Worm (Caenorhabditis elegans) whole organism, midembryonic: ENCODE measurements around the gene tag-123.

Experiments
- T22C8.4 ChIP-seq: fragments of 200-800 bp; sonication (Bioruptor generic); IDR thresholded peaks from 2 replicates; pipeline ENCODE4 v1.3.6; 2022; ENCODE audit warnings: missing genetic modification characterization, missing compliant biosample characterization
- cog-1 ChIP-seq: sonication (generic microtip); optimal IDR thresholded peaks from 2 replicates; lab custom pipeline; 2016; ENCODE audit warnings: missing genetic modification characterization, missing compliant biosample characterization
- flt-1 ChIP-seq: fragments of 200-800 bp; sonication (Bioruptor generic); IDR thresholded peaks from 2 replicates; pipeline ENCODE4 v1.3.6; 2022; ENCODE audit warnings: missing genetic modification characterization, missing compliant biosample characterization
- klf-2 ChIP-seq: fragments of 200-800 bp; sonication (Bioruptor generic); conservative IDR thresholded peaks from 2 replicates; pipeline ENCODE4 v1.3.6; 2022; ENCODE audit warnings: missing genetic modification reagents, missing genetic modification characterization, missing compliant biosample characterization
- med-1 ChIP-seq: sonication (generic microtip); optimal IDR thresholded peaks from 2 replicates; lab custom pipeline; 2017; ENCODE audit warnings: missing genetic modification characterization, mild to moderate bottlenecking, missing compliant biosample characterization, antibody characterized with exemption, missing genetic modification reagents; ENCODE audit not compliant: insufficient read depth
- ref-1 ChIP-seq: fragments of 200-800 bp; sonication (Bioruptor generic); conservative IDR thresholded peaks from 2 replicates; pipeline ENCODE4 v1.3.6; 2022; ENCODE audit warnings: missing genetic modification reagents, missing genetic modification characterization, missing compliant biosample characterization
- tab-1 ChIP-seq: fragments of 200-800 bp; sonication (Bioruptor generic); IDR thresholded peaks from 2 replicates; pipeline ENCODE4 v1.3.6; 2022; ENCODE audit warnings: missing genetic modification characterization, missing compliant biosample characterization
- ztf-23 ChIP-seq: fragments of 200-800 bp; sonication (Bioruptor generic); IDR thresholded peaks from 2 replicates; pipeline ENCODE4 v1.3.6; 2022; ENCODE audit warnings: missing genetic modification reagents, missing genetic modification characterization, missing compliant biosample characterization
- ztf-29 ChIP-seq: fragments of 200-800 bp; sonication (Bioruptor generic); IDR thresholded peaks from 2 replicates; pipeline ENCODE4 v1.3.6; 2022; ENCODE audit warnings: missing genetic modification reagents, missing genetic modification characterization, missing compliant biosample characterization

Gene tag-123

ce11 chrX:8404308-8405085, 17.4 kb downstream of the tag-123 start:
- peak; percentile 99 for TF ChIP-seq tab-1 (GFP tag; lab: Robert Waterston, UW)
- TF ChIP-seq T22C8.4 (GFP tag; lab: Robert Waterston, UW): peak; percentile 96
- TF ChIP-seq flt-1 (GFP tag; lab: Robert Waterston, UW): peak; percentile 98
- peak; percentile 98 for TF ChIP-seq ref-1 (GFP tag; lab: Robert Waterston, UW)
- peak; percentile 99 for TF ChIP-seq ztf-29
- TF ChIP-seq ztf-23 (GFP tag; lab: Robert Waterston, UW): peak; percentile 98
- peak; percentile 82 for TF ChIP-seq med-1
- peak; percentile 95 for TF ChIP-seq klf-2
- TF ChIP-seq cog-1 (tag; lab: Kevin White, UChicago): peak; percentile 97

ce11 chrX:8394279-8394678, 27.6 kb downstream of the tag-123 start:
- TF ChIP-seq klf-2 (no peak), T22C8.4 (GFP tag; lab: Robert Waterston, UW) (no peak), ref-1 (GFP tag; lab: Robert Waterston, UW) (no peak), cog-1 (tag; lab: Kevin White, UChicago) (no peak), flt-1 (GFP tag; lab: Robert Waterston, UW) (no peak), ztf-23 (GFP tag; lab: Robert Waterston, UW) (no peak), tab-1 (GFP tag; lab: Robert Waterston, UW) (no peak), med-1 (no peak)

- TF ChIP-seq flt-1 (GFP tag; lab: Robert Waterston, UW) (no peak), med-1 (no peak), ref-1 (GFP tag; lab: Robert Waterston, UW) (no peak), ztf-29 (no peak)
Measured at ce11 chrX:8392539-8392996, 29.3 kb downstream of the tag-123 start, which contains the start of gene wrk-1. TSS of gene wrk-1 (minus strand) at chrX:8392589.

DNA sequence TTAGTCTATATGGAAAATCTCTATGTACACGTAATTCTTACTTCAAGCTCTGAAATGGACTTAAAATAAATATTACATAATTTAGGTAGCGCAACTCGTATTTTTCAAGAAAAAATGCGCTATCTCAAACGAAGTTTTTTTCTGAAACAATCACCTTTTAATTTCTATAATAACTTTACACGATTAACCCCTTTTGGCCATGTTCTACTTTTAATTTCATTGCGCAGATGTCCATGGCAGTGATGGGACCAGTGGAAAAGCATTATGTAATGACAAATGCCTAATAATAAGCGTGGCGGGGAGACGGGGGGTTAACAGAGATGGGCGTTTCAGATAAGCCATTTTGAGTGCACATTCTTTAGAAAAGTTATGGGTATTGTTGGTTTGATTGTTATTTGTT, 30.4 kb downstream of the tag-123 start:
- TF ChIP-seq ref-1 (GFP tag; lab: Robert Waterston, UW): no peak
- no peak for TF ChIP-seq klf-2
- TF ChIP-seq ztf-29: no peak
- no peak for TF ChIP-seq ztf-23 (GFP tag; lab: Robert Waterston, UW)
- TF ChIP-seq T22C8.4 (GFP tag; lab: Robert Waterston, UW): no peak
- TF ChIP-seq tab-1 (GFP tag; lab: Robert Waterston, UW): no peak
- TF ChIP-seq med-1: no peak
- no peak for TF ChIP-seq cog-1 (tag; lab: Kevin White, UChicago)
- no peak for TF ChIP-seq flt-1 (GFP tag; lab: Robert Waterston, UW)

DNA sequence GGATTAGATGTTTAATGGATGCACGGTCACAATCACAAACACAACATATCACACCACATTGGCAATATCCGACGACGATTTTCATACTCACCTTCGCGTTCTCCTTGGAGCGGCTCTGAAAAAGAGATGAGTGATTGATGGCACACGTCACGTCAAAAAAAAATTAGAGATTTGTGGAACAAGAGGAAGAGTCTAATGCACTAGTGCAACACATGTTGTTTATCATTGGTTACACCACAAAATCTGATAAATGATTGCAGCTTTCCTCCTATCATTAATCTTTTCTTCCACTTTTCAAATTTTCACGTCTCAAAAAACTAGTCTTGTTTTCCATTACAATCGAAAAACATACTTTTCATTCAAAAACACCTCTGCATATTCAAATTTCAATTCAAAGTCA, 31.3 kb downstream of the tag-123 start:
- TF ChIP-seq klf-2 (no peak), ref-1 (GFP tag; lab: Robert Waterston, UW) (no peak), ztf-23 (GFP tag; lab: Robert Waterston, UW) (no peak), med-1 (no peak), flt-1 (GFP tag; lab: Robert Waterston, UW) (no peak)

- TF ChIP-seq ref-1 (GFP tag; lab: Robert Waterston, UW): peak; percentile 79
- peak; percentile 92 for TF ChIP-seq flt-1 (GFP tag; lab: Robert Waterston, UW)
- peak; percentile 89 for TF ChIP-seq ztf-23 (GFP tag; lab: Robert Waterston, UW)
- peak; percentile 55 for TF ChIP-seq cog-1 (tag; lab: Kevin White, UChicago)
- peak; percentile 86 for TF ChIP-seq T22C8.4 (GFP tag; lab: Robert Waterston, UW)
- peak; percentile 78 for TF ChIP-seq klf-2
- peak; percentile 45 for TF ChIP-seq med-1
- TF ChIP-seq ztf-29: peak; percentile 85
- peak; percentile 89 for TF ChIP-seq tab-1 (GFP tag; lab: Robert Waterston, UW)
Measured at ce11 chrX:8386068-8386851, 35.6 kb downstream of the tag-123 start.

DNA sequence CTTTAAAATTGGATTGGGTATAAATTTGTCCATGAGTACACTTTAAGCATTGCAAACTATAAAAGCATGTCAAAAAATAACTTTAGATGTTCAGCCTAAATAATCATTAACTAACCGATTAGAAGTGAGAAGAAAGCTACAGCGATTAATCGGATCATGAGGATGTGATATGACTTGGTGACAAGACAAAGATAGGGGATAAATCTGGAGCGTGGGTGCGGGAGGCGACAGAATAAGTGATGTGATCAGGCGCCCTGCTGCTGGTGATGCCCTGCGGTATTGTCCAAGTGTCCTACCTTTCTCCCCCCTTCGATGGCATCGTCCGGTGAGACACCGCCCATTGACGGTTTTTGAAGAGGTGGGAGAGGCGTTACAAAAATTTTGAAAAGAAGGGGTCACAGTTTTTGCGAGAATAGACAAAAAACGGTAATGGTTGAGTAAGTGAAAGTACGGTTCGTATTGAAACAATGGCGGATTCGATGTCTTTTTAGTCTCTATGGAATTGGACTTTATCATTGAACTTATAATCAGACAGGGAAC, 37.1 kb downstream of the tag-123 start, which contains the start of gene F41D9.2:
F41D9.2 (minus strand) TSS at position 304 of the 540 bp plus-strand sequence.
- no peak for TF ChIP-seq ztf-23 (GFP tag; lab: Robert Waterston, UW)
- no peak for TF ChIP-seq ztf-29
- TF ChIP-seq tab-1 (GFP tag; lab: Robert Waterston, UW): no peak
- TF ChIP-seq flt-1 (GFP tag; lab: Robert Waterston, UW): no peak
- TF ChIP-seq klf-2: no peak
- TF ChIP-seq T22C8.4 (GFP tag; lab: Robert Waterston, UW): no peak
- TF ChIP-seq ref-1 (GFP tag; lab: Robert Waterston, UW): no peak
- TF ChIP-seq cog-1 (tag; lab: Kevin White, UChicago): no peak
- no peak for TF ChIP-seq med-1

DNA sequence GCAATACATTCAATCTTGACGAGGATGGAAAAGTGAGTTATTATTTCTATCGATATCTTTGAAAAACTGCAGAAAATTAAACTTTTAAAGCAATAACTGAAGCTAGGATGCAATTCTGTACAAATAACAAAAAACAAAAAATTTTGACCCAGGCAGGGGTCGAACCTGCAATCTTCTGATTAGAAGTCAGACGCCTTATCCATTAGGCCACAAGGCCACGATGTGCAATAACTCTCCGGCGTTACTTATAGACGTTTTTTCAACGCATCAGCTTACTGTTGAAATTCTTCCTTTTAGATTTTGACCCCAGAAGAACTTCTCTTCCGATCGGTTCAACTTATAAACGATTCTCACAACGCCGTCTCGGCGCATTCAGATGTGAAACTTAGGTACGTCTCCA, 40.2 kb downstream of the tag-123 start:
- no peak for TF ChIP-seq med-1
- TF ChIP-seq ztf-23 (GFP tag; lab: Robert Waterston, UW): 0 out of 2 replicates have a peak, but pooled peaks have one; percentile 50

DNA sequence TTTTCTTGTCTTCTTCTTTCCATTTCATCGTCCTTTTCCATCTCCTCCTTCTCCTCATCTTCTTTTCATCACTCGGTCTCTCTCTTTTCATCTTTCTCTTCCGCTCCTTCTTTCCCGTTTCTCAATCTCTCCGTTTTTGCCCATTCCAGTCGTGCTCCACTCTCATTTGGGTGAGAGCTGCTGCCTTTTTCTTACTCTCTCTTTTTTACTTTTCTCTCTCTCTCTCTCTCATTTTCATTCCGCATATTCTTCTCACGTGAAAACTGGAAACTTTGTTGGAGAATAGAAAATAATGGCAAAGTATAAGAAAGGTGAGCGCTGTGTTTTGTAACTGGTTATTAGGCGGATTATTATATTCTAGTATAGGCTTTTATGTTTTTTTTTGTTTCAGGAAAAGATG, 43.5 kb downstream of the tag-123 start, which contains the start of gene tbc-18:
tbc-18 (plus strand) TSS at position 246 of the 400 bp plus-strand sequence.
- TF ChIP-seq klf-2: no peak
- TF ChIP-seq tab-1 (GFP tag; lab: Robert Waterston, UW): no peak
- no peak for TF ChIP-seq ztf-29
- TF ChIP-seq T22C8.4 (GFP tag; lab: Robert Waterston, UW): no peak
- TF ChIP-seq flt-1 (GFP tag; lab: Robert Waterston, UW): no peak
- TF ChIP-seq cog-1 (tag; lab: Kevin White, UChicago): no peak
- TF ChIP-seq ref-1 (GFP tag; lab: Robert Waterston, UW): no peak
- TF ChIP-seq ztf-23 (GFP tag; lab: Robert Waterston, UW): no peak
- no peak for TF ChIP-seq med-1
